Fruit fly (Drosophila melanogaster): ENCODE data around the gene Arf1.
A peak's percentile ranks its signal among the peaks of the same experiment; 100 is the strongest.

Gene Arf1

dm6 chr3L:22835144-22835964 is 36.7 kb downstream of the Arf1 start, which contains the start of gene jim (continued):
- TF ChIP-seq Xrp1 (GFP tag; IDR thresholded peaks at IDR 0.05) (no peak), CG4854 (GFP tag; optimal IDR thresholded peaks at IDR 0.05) (no peak), CG2116 (GFP tag; optimal IDR thresholded peaks at IDR 0.05) (no peak), Eip74EF (GFP tag; optimal IDR thresholded peaks at IDR 0.05) (no peak), Dll (GFP tag; IDR thresholded peaks at IDR 0.05; ENCODE audit: partially characterized antibody) (peak; percentile 53; the same call in 2 of the 4 replicates), CG6765 (GFP tag; optimal IDR thresholded peaks at IDR 0.05) (peak; percentile 37), CG17912 (GFP tag; optimal IDR thresholded peaks at IDR 0.05) (no peak), nau (GFP tag; optimal IDR thresholded peaks at IDR 0.05) (peak; percentile 25), CG1233 (GFP tag; optimal IDR thresholded peaks at IDR 0.05) (no peak), gsb (GFP tag; IDR thresholded peaks at IDR 0.05) (0 out of 2 replicates have a peak, but pooled peaks have one; percentile 19), CG16813 (GFP tag; IDR thresholded peaks at IDR 0.05; ENCODE audit: partially characterized antibody) (no peak), disco-r (GFP tag; optimal IDR thresholded peaks at IDR 0.05) (peak; percentile 22), so (GFP tag; IDR thresholded peaks at IDR 0.05) (peak; percentile 24; the same call in 1 of the 3 replicates), CG15514 (GFP tag; optimal IDR thresholded peaks at IDR 0.05) (peak; percentile 25), stc (GFP tag; IDR thresholded peaks at IDR 0.05) (no peak; the same call in 1 of the 2 replicates), rib (GFP tag; IDR thresholded peaks at IDR 0.05) (peak; percentile 95), pita (GFP tag; optimal IDR thresholded peaks at IDR 0.05) (no peak), CG31441 (GFP tag; IDR thresholded peaks at IDR 0.05) (no peak), CG7271 (tag; optimal IDR thresholded peaks at IDR 0.05) (no peak), gem (tag; optimal IDR thresholded peaks at IDR 0.05) (no peak), CG15696 (tag; optimal IDR thresholded peaks at IDR 0.05) (no peak), CG6654 (GFP tag; optimal IDR thresholded peaks at IDR 0.05) (no peak), dmrt99B (tag; optimal IDR thresholded peaks at IDR 0.05) (no peak), CG8290 (GFP tag; optimal IDR thresholded peaks at IDR 0.05) (no peak), CG8290 (tag; optimal IDR thresholded peaks at IDR 0.05) (peak in 1 of 2 experiments; percentile 37), HHEX (GFP tag; optimal IDR thresholded peaks at IDR 0.05) (peak; percentile 1), nom (GFP tag; optimal IDR thresholded peaks at IDR 0.05) (peak; percentile 79), psq (GFP tag; optimal IDR thresholded peaks at IDR 0.05) (peak; percentile 9), maf-S (GFP tag; optimal IDR thresholded peaks at IDR 0.05) (no peak), CG34224 (GFP tag; IDR thresholded peaks at IDR 0.05; ENCODE audit: partially characterized antibody) (peak; percentile 66; the same call in 1 of the 3 replicates), CG43689 (GFP tag; IDR thresholded peaks at IDR 0.05) (no peak), corto (GFP tag; optimal IDR thresholded peaks at IDR 0.05) (peak; percentile 63), insv (GFP tag; optimal IDR thresholded peaks at IDR 0.05) (no peak), hbn (GFP tag; IDR thresholded peaks at IDR 0.05; ENCODE audit: partially characterized antibody) (0 out of 2 replicates have a peak, but pooled peaks have one; percentile 18), ERR (GFP tag; optimal IDR thresholded peaks at IDR 0.05) (peak; percentile 0), tna (GFP tag; IDR thresholded peaks at IDR 0.05; ENCODE audit: partially characterized antibody) (no peak), CG6175 (GFP tag; IDR thresholded peaks at IDR 0.05) (peak; percentile 79; the same call in 2 of the 3 replicates), onecut (GFP tag; IDR thresholded peaks at IDR 0.05) (peak; percentile 45; the same call in 1 of the 2 replicates), Fer2 (tag; optimal IDR thresholded peaks at IDR 0.05) (no peak), CG10543 (GFP tag; optimal IDR thresholded peaks at IDR 0.05) (peak; percentile 79), CG15269 (tag; optimal IDR thresholded peaks at IDR 0.05) (no peak), pfk (GFP tag; optimal IDR thresholded peaks at IDR 0.05) (no peak), peb (GFP tag; IDR thresholded peaks at IDR 0.05) (no peak), unpg (GFP tag; optimal IDR thresholded peaks at IDR 0.05) (no peak), Spps (tag; optimal IDR thresholded peaks at IDR 0.05) (no peak), CG11723 (GFP tag; optimal IDR thresholded peaks at IDR 0.05) (peak; percentile 14), sqz (GFP tag; optimal IDR thresholded peaks at IDR 0.05) (peak; percentile 26)

Data from whole organism, embryonic.